Worm (Caenorhabditis elegans) whole organism, L4 larva: ENCODE measurements around the gene F29B9.1.
A peak's percentile ranks its signal among the peaks of the same experiment; 100 is the strongest.

ENCODE experiments used
- D1046.2 ChIP-seq: fragments of 200-800 bp; sonication (Bioruptor generic); IDR thresholded peaks from 2 replicates; pipeline ENCODE4 v1.3.6; 2022; ENCODE audit warnings: missing genetic modification characterization, missing compliant biosample characterization
- F26F4.8 ChIP-seq: fragments of 200-800 bp; sonication (Bioruptor generic); conservative IDR thresholded peaks from 2 replicates; pipeline ENCODE4 v1.3.6; 2022; ENCODE audit warnings: missing genetic modification characterization, missing compliant biosample characterization
- R02D3.7 ChIP-seq: fragments of 150-350 bp; sonication (generic microtip); optimal IDR thresholded peaks from 3 replicates; lab custom pipeline; 2014; ENCODE audit warnings: missing biosample characterization, missing genetic modification characterization
- T26A8.4 ChIP-seq: fragments of 200-800 bp; sonication (Bioruptor generic); IDR thresholded peaks from 2 replicates; pipeline ENCODE4 v1.3.6; 2022; ENCODE audit warnings: missing genetic modification characterization, missing compliant biosample characterization
- Y105C5A.15 ChIP-seq: fragments of 200-800 bp; sonication (Bioruptor generic); IDR thresholded peaks from 2 replicates; pipeline ENCODE4 v1.3.6; 2022; ENCODE audit warnings: missing genetic modification characterization, missing compliant biosample characterization
- Y48G9A.11 ChIP-seq: fragments of 200-800 bp; sonication (Bioruptor generic); IDR thresholded peaks from 2 replicates; pipeline ENCODE4 v1.3.6; 2022; ENCODE audit warnings: missing genetic modification reagents, missing genetic modification characterization, missing compliant biosample characterization
- ZK337.2 ChIP-seq: fragments of 200-800 bp; sonication (Bioruptor generic); IDR thresholded peaks from 2 replicates; pipeline ENCODE4 v1.3.6; 2022; ENCODE audit warnings: missing genetic modification reagents, missing genetic modification characterization, missing compliant biosample characterization
- ZK546.5 ChIP-seq, 2 experiments: sonication (generic microtip); optimal IDR thresholded peaks; 2 replicates each; lab custom pipeline; 2017; ENCODE audit warnings: missing biosample characterization in 2 of 2, missing genetic modification characterization in 2 of 2
- aha-1 ChIP-seq: fragments of 150-350 bp; peaks from one replicate; lab custom pipeline; 2014; ENCODE audit warnings: missing biosample characterization, missing genetic modification characterization
- aly-2 ChIP-seq: sonication (generic microtip); optimal IDR thresholded peaks from 2 replicates; lab custom pipeline; 2018; ENCODE audit warnings: missing biosample characterization, missing genetic modification characterization
- ama-1 ChIP-seq: fragments of 150-350 bp; optimal IDR thresholded peaks from 2 replicates; lab custom pipeline; 2014; ENCODE audit warnings: inconsistent platforms, mixed read lengths
- arid-1 ChIP-seq: fragments of 200-800 bp; sonication (Bioruptor generic); conservative IDR thresholded peaks from 2 replicates; pipeline ENCODE4 v1.3.6; 2022; ENCODE audit warnings: missing genetic modification reagents, missing genetic modification characterization, missing compliant biosample characterization
- ceh-20 ChIP-seq: fragments of 200-800 bp; sonication (Bioruptor generic); IDR thresholded peaks from 2 replicates; pipeline ENCODE4 v1.3.6; 2022; ENCODE audit warnings: missing genetic modification reagents, missing genetic modification characterization, missing compliant biosample characterization
- ceh-44 ChIP-seq: fragments of 200-800 bp; sonication (Bioruptor generic); IDR thresholded peaks from 2 replicates; pipeline ENCODE4 v1.3.6; 2022; ENCODE audit warnings: missing genetic modification reagents, missing genetic modification characterization, missing compliant biosample characterization
- ceh-62 ChIP-seq: sonication (generic microtip); optimal IDR thresholded peaks from 2 replicates; lab custom pipeline; 2017; ENCODE audit warnings: missing biosample characterization, missing genetic modification characterization
- ces-1 ChIP-seq: fragments of 150-350 bp; sonication (generic microtip); optimal IDR thresholded peaks from 4 replicates; lab custom pipeline; 2014; ENCODE audit warnings: missing biosample characterization, missing genetic modification reagents, missing genetic modification characterization
- ctbp-1 ChIP-seq: fragments of 200-800 bp; sonication (Bioruptor generic); IDR thresholded peaks from 2 replicates; pipeline ENCODE4 v1.3.6; 2022; ENCODE audit warnings: missing genetic modification reagents, missing genetic modification characterization, missing compliant biosample characterization
- dmd-6 ChIP-seq: fragments of 200-800 bp; sonication (Bioruptor generic); IDR thresholded peaks from 2 replicates; pipeline ENCODE4 v1.3.6; 2022; ENCODE audit warnings: missing genetic modification reagents, missing genetic modification characterization, missing compliant biosample characterization
- dmd-8 ChIP-seq: fragments of 200-800 bp; sonication (Bioruptor generic); IDR thresholded peaks from 2 replicates; pipeline ENCODE4 v1.3.6; 2022; ENCODE audit warnings: missing genetic modification characterization, missing compliant biosample characterization
- duxl-1 ChIP-seq: sonication (generic microtip); optimal IDR thresholded peaks from 2 replicates; lab custom pipeline; 2016; ENCODE audit warnings: mild to moderate bottlenecking, missing genetic modification characterization, moderate library complexity, missing compliant biosample characterization; ENCODE audit not compliant: poor library complexity
- fkh-10 ChIP-seq: fragments of 150-350 bp; optimal IDR thresholded peaks from 2 replicates; lab custom pipeline; 2014; ENCODE audit warnings: missing biosample characterization, missing genetic modification reagents, missing genetic modification characterization
- hif-1 ChIP-seq, 2 experiments: sonication (generic microtip); optimal IDR thresholded peaks; 2 replicates each; lab custom pipeline; 2016 to 2017; ENCODE audit warnings: missing compliant biosample characterization in 2 of 2, missing genetic modification characterization in 2 of 2, missing genetic modification reagents in 2 of 2, missing genotype in 2 of 2, mild to moderate bottlenecking in 1 of 2
- hlh-30 ChIP-seq: sonication (generic microtip); optimal IDR thresholded peaks from 2 replicates; lab custom pipeline; 2017; ENCODE audit warnings: antibody characterized with exemption, mild to moderate bottlenecking, missing genetic modification characterization, missing compliant biosample characterization; ENCODE audit not compliant: insufficient read depth
- hmg-1.1 ChIP-seq: fragments of 200-800 bp; sonication (Bioruptor generic); IDR thresholded peaks from 2 replicates; pipeline ENCODE4 v1.3.6; 2022; ENCODE audit warnings: missing genetic modification reagents, missing genetic modification characterization, missing compliant biosample characterization
- lim-7 ChIP-seq: fragments of 200-800 bp; sonication (Bioruptor generic); IDR thresholded peaks from 2 replicates; pipeline ENCODE4 v1.3.6; 2022; ENCODE audit warnings: missing genetic modification characterization, missing compliant biosample characterization
- lin-29 ChIP-seq: fragments of 200-800 bp; sonication (Bioruptor generic); IDR thresholded peaks from 2 replicates; pipeline ENCODE4 v1.3.6; 2022; ENCODE audit warnings: missing genetic modification reagents, missing genetic modification characterization, missing compliant biosample characterization
- lin-38 ChIP-seq: fragments of 200-800 bp; sonication (Bioruptor generic); IDR thresholded peaks from 2 replicates; pipeline ENCODE4 v1.3.6; 2022; ENCODE audit warnings: missing genetic modification reagents, missing genetic modification characterization, missing compliant biosample characterization
- lin-39 ChIP-seq: fragments of 150-350 bp; optimal IDR thresholded peaks from 2 replicates; lab custom pipeline; 2014; ENCODE audit warnings: missing biosample characterization, missing genetic modification reagents, missing genetic modification characterization
- madf-5 ChIP-seq, 2 experiments: fragments of 200-800 bp; sonication (Bioruptor generic); IDR thresholded peaks; 2 replicates each; pipeline ENCODE4 v1.3.6; 2022; ENCODE audit warnings: missing compliant biosample characterization in 2 of 2, missing genetic modification characterization in 2 of 2
- madf-9 ChIP-seq: fragments of 200-800 bp; sonication (Bioruptor generic); conservative IDR thresholded peaks from 2 replicates; pipeline ENCODE4 v1.3.6; 2022; ENCODE audit warnings: missing genetic modification reagents, missing genetic modification characterization, missing compliant biosample characterization
- mxl-2 ChIP-seq: fragments of 200-800 bp; sonication (Bioruptor generic); conservative IDR thresholded peaks from 2 replicates; pipeline ENCODE4 v1.3.6; 2022; ENCODE audit warnings: missing genetic modification reagents, missing genetic modification characterization, missing compliant biosample characterization
- mxl-3 ChIP-seq: fragments of 200-800 bp; sonication (Bioruptor generic); optimal IDR thresholded peaks from 2 replicates; lab custom pipeline; 2018; ENCODE audit warnings: mild to moderate bottlenecking, missing genetic modification characterization, missing compliant biosample characterization
- nhr-10 ChIP-seq: fragments of 150-350 bp; optimal IDR thresholded peaks from 2 replicates; lab custom pipeline; 2014; ENCODE audit warnings: missing biosample characterization, missing genetic modification characterization
- nhr-11 ChIP-seq: fragments of 150-350 bp; optimal IDR thresholded peaks from 2 replicates; lab custom pipeline; 2014; ENCODE audit warnings: missing biosample characterization, missing genetic modification characterization
- nhr-111 ChIP-seq: fragments of 200-800 bp; sonication (Bioruptor generic); optimal IDR thresholded peaks from 2 replicates; lab custom pipeline; 2018; ENCODE audit warnings: mild to moderate bottlenecking, missing genetic modification characterization, missing compliant biosample characterization
- nhr-25 ChIP-seq: sonication (generic microtip); optimal IDR thresholded peaks from 2 replicates; lab custom pipeline; 2017; ENCODE audit warnings: missing genetic modification characterization, mild to moderate bottlenecking, missing compliant biosample characterization, antibody characterized with exemption, moderate library complexity, borderline replicate concordance; ENCODE audit not compliant: insufficient read depth
- nhr-48 ChIP-seq: sonication (generic microtip); optimal IDR thresholded peaks from 2 replicates; lab custom pipeline; 2016; ENCODE audit warnings: mild to moderate bottlenecking, missing genetic modification characterization, missing compliant biosample characterization
- nhr-6 ChIP-seq: fragments of 150-350 bp; optimal IDR thresholded peaks from 2 replicates; lab custom pipeline; 2014; ENCODE audit warnings: missing biosample characterization, missing genetic modification characterization
- nhr-77 ChIP-seq: fragments of 150-350 bp; optimal IDR thresholded peaks from 2 replicates; lab custom pipeline; 2014; ENCODE audit warnings: missing biosample characterization, missing genetic modification characterization
- php-3 ChIP-seq: fragments of 200-800 bp; sonication (Bioruptor generic); IDR thresholded peaks from 2 replicates; pipeline ENCODE4 v1.3.6; 2022; ENCODE audit warnings: missing genetic modification reagents, missing genetic modification characterization, missing compliant biosample characterization
- pqm-1 ChIP-seq: sonication (generic microtip); optimal IDR thresholded peaks from 2 replicates; lab custom pipeline; 2017; ENCODE audit warnings: missing biosample characterization, missing genetic modification characterization
- saeg-2 ChIP-seq: fragments of 200-800 bp; sonication (Bioruptor generic); IDR thresholded peaks from 2 replicates; pipeline ENCODE4 v1.3.6; 2022; ENCODE audit warnings: missing genetic modification reagents, missing genetic modification characterization, missing compliant biosample characterization
- tra-1 ChIP-seq: fragments of 200-800 bp; sonication (Bioruptor generic); IDR thresholded peaks from 2 replicates; pipeline ENCODE4 v1.3.6; 2022; ENCODE audit warnings: missing genetic modification reagents, missing genetic modification characterization, missing compliant biosample characterization
- unc-39 ChIP-seq: sonication (generic microtip); optimal IDR thresholded peaks from 2 replicates; lab custom pipeline; 2017; ENCODE audit warnings: missing biosample characterization, missing genetic modification characterization
- unc-62 ChIP-seq, 3 experiments: fragments of 150-350 bp in 1 of 3; sonication (generic microtip); optimal IDR thresholded peaks in 2 of 3; peaks in 1 of 3; 1 replicate in 1 of 3; 2 replicates in 2 of 3; lab custom pipeline; 2014 to 2017; ENCODE audit warnings: missing biosample characterization in 3 of 3, missing genetic modification characterization in 3 of 3, missing genetic modification reagents in 3 of 3, missing genotype in 1 of 3
- vab-7 ChIP-seq: fragments of 200-800 bp; sonication (Bioruptor generic); IDR thresholded peaks from 2 replicates; pipeline ENCODE4 v1.3.6; 2022; ENCODE audit warnings: missing genetic modification reagents, missing genetic modification characterization, missing compliant biosample characterization
- zag-1 ChIP-seq: fragments of 150-350 bp; optimal IDR thresholded peaks from 2 replicates; lab custom pipeline; 2014; ENCODE audit warnings: missing biosample characterization, missing genetic modification characterization
- zip-2 ChIP-seq: fragments of 150-350 bp; optimal IDR thresholded peaks from 2 replicates; lab custom pipeline; 2014; ENCODE audit warnings: missing biosample characterization, missing genetic modification characterization
- ztf-11 ChIP-seq: fragments of 150-350 bp; optimal IDR thresholded peaks from 2 replicates; lab custom pipeline; 2014; ENCODE audit warnings: missing biosample characterization, missing genetic modification characterization

The F29B9.1 gene

DNA sequence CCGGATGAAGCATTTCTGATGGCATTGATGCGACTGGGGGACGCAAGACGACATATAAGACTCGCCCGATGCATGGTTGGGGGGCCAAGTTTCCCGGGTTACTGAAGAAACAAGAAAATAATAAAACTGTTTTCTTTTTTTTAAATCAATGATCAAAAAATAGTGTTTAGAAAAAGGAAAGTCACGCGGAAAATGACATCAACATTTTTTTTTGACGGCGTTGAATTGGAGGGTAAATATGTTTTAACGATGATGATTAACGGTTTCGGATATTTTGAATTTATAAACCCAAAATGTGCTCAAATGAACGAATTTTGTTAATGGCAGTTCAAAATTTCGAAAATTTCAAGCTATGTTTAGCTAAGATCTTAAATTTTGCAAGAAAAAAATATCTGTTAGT lies 38.7 kb downstream of the F29B9.1 start, which contains the start of gene ogdh-1 (continued):
- TF ChIP-seq dmd-6 (no peak), ceh-20 (no peak), ZK546.5 (tag; optimal IDR thresholded peaks at IDR 0.05; lab: Kevin White, UChicago) (no peak), duxl-1 (tag; lab: Kevin White, UChicago) (no peak), lin-39 (tag; lab: Kevin White, UChicago) (no peak)

DNA sequence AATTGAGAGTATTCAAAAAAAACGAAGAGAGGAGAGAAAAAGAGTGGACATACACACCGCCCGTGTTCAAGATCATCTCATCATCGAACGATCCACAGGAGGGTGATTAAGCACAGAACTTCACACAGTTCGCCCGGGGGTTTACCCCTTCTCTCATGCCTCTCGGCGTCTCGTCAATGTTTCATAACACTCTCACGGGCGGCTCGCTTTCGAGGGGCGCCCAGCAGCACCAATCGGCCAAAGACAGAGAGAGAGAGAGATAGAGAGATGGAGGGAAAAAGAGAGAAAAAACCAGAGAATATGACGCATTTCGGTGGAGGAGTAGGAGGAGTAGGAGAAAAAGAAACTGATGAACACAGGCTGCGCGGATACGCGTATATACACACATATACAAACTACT lies 40.0 kb downstream of the F29B9.1 start:
- TF ChIP-seq arid-1 (peak; percentile 43; the same call in 1 of the 2 replicates), nhr-6 (tag; lab: Kevin White, UChicago) (peak; percentile 50), vab-7 (no peak), dmd-6 (peak; percentile 70; the same call in 1 of the 2 replicates), ceh-44 (GFP tag; lab: Robert Waterston, UW) (no peak), madf-9 (GFP tag; lab: Robert Waterston, UW) (no peak), fkh-10 (GFP tag; lab: Kevin White, UChicago) (no peak), Y105C5A.15 (GFP tag; lab: Robert Waterston, UW) (no peak), aly-2 (tag; lab: Kevin White, UChicago) (no peak), T26A8.4 (GFP tag; lab: Robert Waterston, UW) (no peak), hmg-1.1 (GFP tag; lab: Robert Waterston, UW) (peak; percentile 82), ceh-20 (peak; percentile 17; the same call in 1 of the 2 replicates), lin-38 (peak; percentile 67), hlh-30 (tag; lab: Kevin White, UChicago) (peak; percentile 48), unc-62 (GFP tag; optimal IDR thresholded peaks at IDR 0.05 in 1 of 2; lab: Kevin White, UChicago) (no peak), unc-62 (tag; optimal IDR thresholded peaks at IDR 0.05; lab: Kevin White, UChicago) (no peak), nhr-111 (GFP tag; lab: Kevin White, UChicago) (no peak), R02D3.7 (tag; lab: Kevin White, UChicago) (no peak), tra-1 (GFP tag; lab: Robert Waterston, UW) (no peak), ZK546.5 (tag; optimal IDR thresholded peaks at IDR 0.05; lab: Kevin White, UChicago) (no peak), ceh-62 (no peak), ctbp-1 (GFP tag; lab: Robert Waterston, UW) (peak; percentile 62; the same call in 1 of the 2 replicates), zip-2 (no peak), Y48G9A.11 (GFP tag; lab: Robert Waterston, UW) (no peak), aha-1 (tag; lab: Kevin White, UChicago) (no peak), pqm-1 (peak; percentile 35), nhr-10 (tag; lab: Kevin White, UChicago) (no peak), lin-29 (GFP tag; lab: Robert Waterston, UW) (no peak), saeg-2 (GFP tag; lab: Robert Waterston, UW) (no peak), nhr-25 (tag; lab: Kevin White, UChicago) (peak; percentile 42), php-3 (GFP tag; lab: Robert Waterston, UW) (no peak), nhr-48 (tag; lab: Kevin White, UChicago) (peak; percentile 30), nhr-77 (tag; lab: Kevin White, UChicago) (peak; percentile 43), mxl-2 (no peak), zag-1 (tag; lab: Kevin White, UChicago) (no peak), lim-7 (GFP tag; lab: Robert Waterston, UW) (no peak), mxl-3 (GFP tag; lab: Kevin White, UChicago) (peak; percentile 90), F26F4.8 (GFP tag; lab: Robert Waterston, UW) (no peak), ama-1 (lab: Kevin White, UChicago) (peak; percentile 24), ZK337.2 (GFP tag; lab: Robert Waterston, UW) (no peak), unc-39 (tag; lab: Kevin White, UChicago) (no peak), ces-1 (GFP tag; lab: Kevin White, UChicago) (no peak), D1046.2 (0 out of 2 replicates have a peak, but pooled peaks have one; percentile 33), dmd-8 (no peak), nhr-11 (peak; percentile 62), madf-5 (GFP tag; IDR thresholded peaks at IDR 0.05; lab: Robert Waterston, UW) (no peak), ztf-11 (no peak), hif-1 (tag; optimal IDR thresholded peaks at IDR 0.05; lab: Kevin White, UChicago) (peak in 1 of 2 experiments; percentile 42)
